Fruit fly (Drosophila melanogaster) whole organism, adult: ENCODE data around the gene ex.

Source experiments
- CG12768 ChIP-seq: fragments of 200-800 bp; sonication (Bioruptor generic); optimal IDR thresholded peaks from 2 replicates; lab custom pipeline; 2017; ENCODE audit warnings: missing biosample characterization, missing genetic modification characterization, mild to moderate bottlenecking, moderate library complexity, missing genetic modification reagents
- CG14711 ChIP-seq: fragments of 200-800 bp; sonication (Bioruptor generic); optimal IDR thresholded peaks from 2 replicates; lab custom pipeline; 2018; ENCODE audit warnings: missing biosample characterization, mild to moderate bottlenecking, missing genetic modification characterization, moderate library complexity
- CG5204 ChIP-seq: fragments of 200-800 bp; sonication (Bioruptor generic); optimal IDR thresholded peaks from 2 replicates; lab custom pipeline; 2016; ENCODE audit warnings: missing biosample characterization, missing genetic modification characterization
- Mnt ChIP-seq: fragments of 200-800 bp; sonication (Bioruptor generic); optimal IDR thresholded peaks from 2 replicates; lab custom pipeline; 2016; ENCODE audit warnings: missing biosample characterization, mild to moderate bottlenecking, missing genetic modification characterization
- bab1 ChIP-seq: fragments of 200-800 bp; sonication (Bioruptor generic); optimal IDR thresholded peaks from 3 replicates; lab custom pipeline; 2019; ENCODE audit warnings: missing biosample characterization, mild to moderate bottlenecking, missing genetic modification characterization, moderate library complexity
- kay ChIP-seq: fragments of 200-800 bp; sonication (Bioruptor generic); peaks from one replicate; lab custom pipeline; 2016; ENCODE audit warnings: missing biosample characterization, missing genetic modification characterization, borderline replicate concordance
- ovo ChIP-seq: fragments of 200-800 bp; sonication (Bioruptor generic); optimal IDR thresholded peaks from 2 replicates; lab custom pipeline; 2016; ENCODE audit warnings: missing biosample characterization, missing genetic modification characterization
- toe ChIP-seq: fragments of 200-800 bp; sonication (Bioruptor generic); optimal IDR thresholded peaks from 2 replicates; lab custom pipeline; 2016; ENCODE audit warnings: missing biosample characterization, missing genetic modification characterization

- TF ChIP-seq kay (GFP tag; lab: Kevin White, UChicago) (no peak), ovo (GFP tag; lab: Kevin White, UChicago) (no peak), bab1 (GFP tag; lab: Kevin White, UChicago) (no peak), Mnt (GFP tag; lab: Kevin White, UChicago) (no peak), CG14711 (tag; lab: Kevin White, UChicago) (no peak), CG5204 (no peak), CG12768 (GFP tag; lab: Kevin White, UChicago) (no peak), toe (GFP tag; lab: Kevin White, UChicago) (no peak)
These were observed 2.5 kb upstream of the ex start for dm6 chr2L:428380-428989.
